Fruit fly (Drosophila melanogaster): ENCODE measurements around the gene CG8578.
A peak's percentile ranks its signal among the peaks of the same experiment; 100 is the strongest.

The CG8578 gene

DNA sequence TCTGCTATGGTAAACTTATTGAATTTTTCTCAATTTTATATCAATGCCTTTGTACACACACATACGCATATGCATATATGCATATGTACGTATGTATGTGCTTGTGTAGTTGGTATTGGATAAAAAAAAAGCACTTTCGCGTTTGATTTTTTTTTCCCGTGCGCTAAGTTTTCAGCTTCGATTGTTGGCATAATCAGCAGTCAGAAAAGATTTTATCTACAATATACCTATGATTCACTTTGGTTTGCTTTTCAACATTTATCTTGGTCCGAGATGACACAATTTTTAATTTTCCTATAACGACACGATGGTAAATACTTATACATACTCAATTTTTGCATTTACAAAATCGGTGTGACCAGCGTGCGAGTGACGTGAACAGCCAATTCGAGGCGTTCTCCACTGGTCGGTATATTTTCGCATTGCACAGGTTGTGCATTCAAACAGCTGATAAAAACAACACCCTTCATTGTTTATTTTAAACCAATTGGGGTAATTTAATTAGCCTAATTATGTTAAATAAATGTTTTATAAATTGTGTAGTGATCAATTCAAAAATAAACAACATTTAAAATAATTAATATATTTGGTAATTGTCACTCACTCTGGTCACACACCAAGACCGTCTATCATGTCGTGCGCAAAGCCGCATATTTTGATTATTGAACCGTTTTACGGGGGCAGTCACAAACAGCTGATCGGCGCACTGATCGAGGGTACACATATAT, 8.7 kb downstream of the CG8578 start, which contains the start of the genes UBL3 and CG15914 (continued):
- TF ChIP-seq CG17186 (GFP tag; optimal IDR thresholded peaks at IDR 0.05): peak; percentile 75
- TF ChIP-seq Antp (GFP tag; optimal IDR thresholded peaks at IDR 0.05): no peak
- TF ChIP-seq CG10267 (tag; optimal IDR thresholded peaks at IDR 0.05): peak; percentile 34
- no peak for TF ChIP-seq CG2129 (GFP tag; IDR thresholded peaks at IDR 0.05; ENCODE audit: partially characterized antibody)
- TF ChIP-seq CG5953 (GFP tag; IDR thresholded peaks at IDR 0.05): no peak
- peak; percentile 40 for TF ChIP-seq nmo (GFP tag; optimal IDR thresholded peaks at IDR 0.05)
- peak; percentile 24 for TF ChIP-seq Max (GFP tag; optimal IDR thresholded peaks at IDR 0.05)
- TF ChIP-seq CG30020 (tag; optimal IDR thresholded peaks at IDR 0.05): peak; percentile 82
- TF ChIP-seq Stat92E (GFP tag; optimal IDR thresholded peaks at IDR 0.05): peak in 1 of 3 experiments; percentile 13
- TF ChIP-seq HmgD (GFP tag; optimal IDR thresholded peaks at IDR 0.05): no peak
- peak; percentile 58 for TF ChIP-seq HmgZ (tag; optimal IDR thresholded peaks at IDR 0.05)
- no peak for TF ChIP-seq chm (GFP tag; IDR thresholded peaks at IDR 0.05)
- no peak for TF ChIP-seq slou (GFP tag; optimal IDR thresholded peaks at IDR 0.05)
- peak; percentile 57 for TF ChIP-seq Med (GFP tag)
- peak; percentile 80 for TF ChIP-seq CG1603 (tag; optimal IDR thresholded peaks at IDR 0.05)
- no peak for TF ChIP-seq esg (GFP tag; conservative IDR thresholded peaks at IDR 0.05)
- TF ChIP-seq abd-A (tag; optimal IDR thresholded peaks at IDR 0.05): no peak
- no peak for TF ChIP-seq Sox100B (GFP tag; optimal IDR thresholded peaks at IDR 0.05)
- no peak for TF ChIP-seq CG16815 (GFP tag; optimal IDR thresholded peaks at IDR 0.05)
- no peak for TF ChIP-seq CG13296 (GFP tag; optimal IDR thresholded peaks at IDR 0.05)
- TF ChIP-seq hth (optimal IDR thresholded peaks at IDR 0.05): no peak
- TF ChIP-seq CG30403 (GFP tag; optimal IDR thresholded peaks at IDR 0.05): peak; percentile 10
- TF ChIP-seq HLHmδ (GFP tag; optimal IDR thresholded peaks at IDR 0.05): no peak
- TF ChIP-seq CG4360 (GFP tag; IDR thresholded peaks at IDR 0.05): no peak
- peak; percentile 55 for TF ChIP-seq CG12299 (tag; optimal IDR thresholded peaks at IDR 0.05)
- peak; percentile 82 for TF ChIP-seq nerfin-1 (tag; optimal IDR thresholded peaks at IDR 0.05)
- no peak for TF ChIP-seq CG9876 (GFP tag; optimal IDR thresholded peaks at IDR 0.05)
- no peak for TF ChIP-seq CG3163 (GFP tag; optimal IDR thresholded peaks at IDR 0.05)
- TF ChIP-seq dan (GFP tag; IDR thresholded peaks at IDR 0.05): no peak
- no peak for TF ChIP-seq CG2875 (GFP tag; optimal IDR thresholded peaks at IDR 0.05)
- TF ChIP-seq aop (GFP tag; IDR thresholded peaks at IDR 0.05): no peak
- TF ChIP-seq CG4328 (GFP tag; optimal IDR thresholded peaks at IDR 0.05): no peak
- no peak for TF ChIP-seq Opbp (GFP tag; IDR thresholded peaks at IDR 0.05; ENCODE audit: partially characterized antibody)
- no peak for TF ChIP-seq CG14441 (GFP tag; IDR thresholded peaks at IDR 0.05)
- TF ChIP-seq CG9797 (GFP tag; optimal IDR thresholded peaks at IDR 0.05): peak; percentile 95
- no peak for TF ChIP-seq Side (GFP tag; optimal IDR thresholded peaks at IDR 0.05)
- TF ChIP-seq CG9609 (GFP tag; optimal IDR thresholded peaks at IDR 0.05): no peak
- TF ChIP-seq gfzf (GFP tag; optimal IDR thresholded peaks at IDR 0.05): peak; percentile 81
- peak; percentile 6 for TF ChIP-seq CG13424 (tag; optimal IDR thresholded peaks at IDR 0.05)
- TF ChIP-seq stc (GFP tag; IDR thresholded peaks at IDR 0.05): no peak
- TF ChIP-seq ttk (GFP tag; IDR thresholded peaks at IDR 0.05): no peak
- peak; percentile 98 for TF ChIP-seq CG15479 (GFP tag; optimal IDR thresholded peaks at IDR 0.05)
- no peak for TF ChIP-seq GATAe (GFP tag; conservative IDR thresholded peaks at IDR 0.05)
- no peak for TF ChIP-seq Hr78 (GFP tag; optimal IDR thresholded peaks at IDR 0.05)
- TF ChIP-seq sd (tag; optimal IDR thresholded peaks at IDR 0.05): peak; percentile 51
- no peak for TF ChIP-seq CG16863 (GFP tag; optimal IDR thresholded peaks at IDR 0.05)
- no peak for TF ChIP-seq CG8388 (GFP tag; optimal IDR thresholded peaks at IDR 0.05)
- TF ChIP-seq CG16813 (GFP tag; IDR thresholded peaks at IDR 0.05; ENCODE audit: partially characterized antibody): 0 out of 3 replicates have a peak, but pooled peaks have one; percentile 7
- TF ChIP-seq CG7987 (GFP tag; optimal IDR thresholded peaks at IDR 0.05): no peak

Measured in whole organism, embryonic.